Fruit fly (Drosophila melanogaster) whole organism: ENCODE measurements around the gene CG13012.

Experiments used
- CG8478 ChIP-seq: fragments of >200 bp; optimal IDR thresholded peaks from 2 replicates; lab custom pipeline; 2018; ENCODE audit warnings: inconsistent platforms
- Dll ChIP-seq: fragments of >200 bp; optimal IDR thresholded peaks from 2 replicates; lab custom pipeline; 2017
- EcR ChIP-seq, 2 experiments: fragments of >200 bp; optimal IDR thresholded peaks; 2 replicates each; lab custom pipeline; 2017; ENCODE audit warnings: missing biosample characterization in 2 of 2, missing genetic modification characterization in 2 of 2, missing genetic modification reagents in 2 of 2
- pan ChIP-seq: fragments of >200 bp; optimal IDR thresholded peaks from 2 replicates; lab custom pipeline; 2017
- psq ChIP-seq: fragments of >200 bp; optimal IDR thresholded peaks from 2 replicates; lab custom pipeline; 2017
- usp ChIP-seq: fragments of >200 bp; optimal IDR thresholded peaks from 2 replicates; lab custom pipeline; 2017; ENCODE audit warnings: missing biosample characterization, missing genetic modification characterization, mixed read lengths

DNA sequence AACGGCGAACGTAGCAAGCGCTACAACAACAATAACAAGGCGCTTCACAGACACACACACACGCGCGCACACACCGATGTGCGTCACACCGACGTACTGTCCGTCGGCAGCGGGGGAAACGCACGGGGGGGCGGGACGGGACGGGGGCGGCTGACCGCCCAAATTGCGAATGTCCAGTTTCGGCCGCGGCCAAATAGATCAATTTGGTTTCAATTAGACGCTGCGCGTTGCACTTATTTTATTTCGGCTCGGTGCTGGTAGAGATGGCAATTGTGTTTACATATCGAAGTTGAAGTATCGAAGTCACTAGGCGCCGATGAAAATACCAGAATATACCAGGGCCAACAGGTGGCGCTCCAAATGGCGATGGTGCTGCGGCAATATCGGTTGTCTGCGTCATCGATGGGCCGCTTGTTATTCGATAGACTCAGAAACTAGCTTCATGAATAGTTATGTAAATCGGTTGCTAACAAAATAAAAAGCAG, 39.4 kb downstream of the CG13012 start, which contains the start of gene Rok:
- TF ChIP-seq Dll (lab: Kevin White, UChicago) (no peak), CG8478 (lab: Kevin White, UChicago) (no peak), EcR (GFP tag; optimal IDR thresholded peaks at IDR 0.05; lab: Kevin White, UChicago) (no peak), psq (no peak), pan (lab: Kevin White, UChicago) (no peak), usp (GFP tag; lab: Kevin White, UChicago) (no peak)
